Worm (Caenorhabditis elegans) whole organism, late embryonic: ENCODE data around the gene clec-45.

Experiments
- hlh-6 ChIP-seq: sonication (generic microtip); optimal IDR thresholded peaks from 2 replicates; lab custom pipeline; 2016; ENCODE audit warnings: missing genotype, missing genetic modification characterization, missing compliant biosample characterization
- npax-4 ChIP-seq: sonication (generic microtip); optimal IDR thresholded peaks from 2 replicates; lab custom pipeline; 2016; ENCODE audit warnings: missing genetic modification characterization, missing compliant biosample characterization
- tbx-2 ChIP-seq: sonication (generic microtip); optimal IDR thresholded peaks from 2 replicates; lab custom pipeline; 2016; ENCODE audit warnings: missing genetic modification characterization, missing compliant biosample characterization

- TF ChIP-seq npax-4 (tag; lab: Kevin White, UChicago) (no peak), tbx-2 (no peak), hlh-6 (tag; lab: Kevin White, UChicago) (no peak)
These were observed 3.8 kb downstream of the clec-45 start for ce11 chrV:7641718-7642117.
